Fruit fly (Drosophila melanogaster): ENCODE measurements around the gene bel.
A peak's percentile ranks its signal among the peaks of the same experiment; 100 is the strongest.

The bel gene

dm6 chr3R:8670529-8671491 is 10.2 kb upstream of the bel start, which contains the start of gene p (continued):
- TF ChIP-seq CG34376 (GFP tag; optimal IDR thresholded peaks at IDR 0.05): peak; percentile 91
- TF ChIP-seq exex (tag; optimal IDR thresholded peaks at IDR 0.05): peak; percentile 87
- 0 out of 3 replicates have a peak, but pooled peaks have one; percentile 11 for TF ChIP-seq dysf (GFP tag; IDR thresholded peaks at IDR 0.05)
- TF ChIP-seq sd (tag; optimal IDR thresholded peaks at IDR 0.05): peak; percentile 16
- peak; percentile 37 for TF ChIP-seq CG8359 (GFP tag; optimal IDR thresholded peaks at IDR 0.05; ENCODE audit: borderline replicate concordance)
- TF ChIP-seq TFAM (GFP tag; optimal IDR thresholded peaks at IDR 0.05): no peak
- TF ChIP-seq CG6854 (GFP tag; optimal IDR thresholded peaks at IDR 0.05): no peak
- TF ChIP-seq sim (GFP tag; IDR thresholded peaks at IDR 0.05): peak; percentile 48; the same call in 1 of the 2 replicates
- TF ChIP-seq Mrtf (GFP tag; IDR thresholded peaks at IDR 0.05): no peak
- TF ChIP-seq zfh1 (GFP tag; IDR thresholded peaks at IDR 0.05): no peak
- no peak for TF ChIP-seq sob (GFP tag; IDR thresholded peaks at IDR 0.05)
- peak; percentile 63 for TF ChIP-seq Fer1 (GFP tag; optimal IDR thresholded peaks at IDR 0.05)
- TF ChIP-seq CG7928 (GFP tag; optimal IDR thresholded peaks at IDR 0.05): no peak
- peak; percentile 51 for TF ChIP-seq CG9932 (GFP tag; IDR thresholded peaks at IDR 0.05)
- TF ChIP-seq ara (GFP tag; IDR thresholded peaks at IDR 0.05): no peak
- no peak for TF ChIP-seq CG42726 (GFP tag; IDR thresholded peaks at IDR 0.05; ENCODE audit: partially characterized antibody)
- TF ChIP-seq trh (GFP tag; optimal IDR thresholded peaks at IDR 0.05): no peak
- TF ChIP-seq Xrp1 (GFP tag; IDR thresholded peaks at IDR 0.05): peak; percentile 66
- TF ChIP-seq CG10274 (GFP tag; optimal IDR thresholded peaks at IDR 0.05): peak; percentile 99
- peak; percentile 36 for TF ChIP-seq chn (GFP tag; optimal IDR thresholded peaks at IDR 0.05)
- TF ChIP-seq CG11085 (GFP tag; IDR thresholded peaks at IDR 0.05): no peak
- TF ChIP-seq CG14050 (GFP tag; IDR thresholded peaks at IDR 0.05): no peak
- no peak for TF ChIP-seq peb (GFP tag; IDR thresholded peaks at IDR 0.05)
- TF ChIP-seq stwl (tag; optimal IDR thresholded peaks at IDR 0.05): peak; percentile 50
- TF ChIP-seq CG12104 (GFP tag; optimal IDR thresholded peaks at IDR 0.05): no peak
- no peak for TF ChIP-seq Nf-YA (GFP tag; IDR thresholded peaks at IDR 0.05)
- no peak for TF ChIP-seq CG7963 (GFP tag; IDR thresholded peaks at IDR 0.05; ENCODE audit: partially characterized antibody)
- no peak for TF ChIP-seq crp (GFP tag; optimal IDR thresholded peaks at IDR 0.05)
- TF ChIP-seq Dbx (GFP tag; IDR thresholded peaks at IDR 0.05): 0 out of 3 replicates have a peak, but pooled peaks have one; percentile 25
- TF ChIP-seq nom (GFP tag; optimal IDR thresholded peaks at IDR 0.05): no peak
- peak; percentile 4 for TF ChIP-seq Fer2 (tag; optimal IDR thresholded peaks at IDR 0.05)
- TF ChIP-seq pan (optimal IDR thresholded peaks at IDR 0.05): no peak
- peak in 1 of 2 experiments; percentile 45 for TF ChIP-seq pan (GFP tag; optimal IDR thresholded peaks at IDR 0.05 in 1 of 2, IDR thresholded peaks at IDR 0.05 in 1 of 2)
- no peak for TF ChIP-seq btn (GFP tag; optimal IDR thresholded peaks at IDR 0.05)
- TF ChIP-seq klu (GFP tag; IDR thresholded peaks at IDR 0.05): no peak
- peak; percentile 32 for TF ChIP-seq bcd (GFP tag; optimal IDR thresholded peaks at IDR 0.05)
- TF ChIP-seq CG10267 (tag; optimal IDR thresholded peaks at IDR 0.05): peak; percentile 77
- TF ChIP-seq CG30403 (GFP tag; optimal IDR thresholded peaks at IDR 0.05): peak; percentile 43
- TF ChIP-seq CG11504 (tag; optimal IDR thresholded peaks at IDR 0.05): peak; percentile 49
- no peak for TF ChIP-seq Atf3 (GFP tag; optimal IDR thresholded peaks at IDR 0.05)
- TF ChIP-seq sc (optimal IDR thresholded peaks at IDR 0.05): no peak
- TF ChIP-seq sc (GFP tag; optimal IDR thresholded peaks at IDR 0.05): no peak
- TF ChIP-seq dati (GFP tag; IDR thresholded peaks at IDR 0.05): no peak
- no peak for TF ChIP-seq ac (GFP tag; optimal IDR thresholded peaks at IDR 0.05)
- no peak for TF ChIP-seq Vsx1 (GFP tag; optimal IDR thresholded peaks at IDR 0.05)
- peak; percentile 26; the same call in 1 of the 2 replicates for TF ChIP-seq CG31441 (GFP tag; IDR thresholded peaks at IDR 0.05)
- TF ChIP-seq ato (GFP tag; IDR thresholded peaks at IDR 0.05; ENCODE audit: partially characterized antibody): no peak
- TF ChIP-seq MBD-R2 (GFP tag; IDR thresholded peaks at IDR 0.05): peak; percentile 30; the same call in 1 of the 2 replicates
- peak; percentile 47 for TF ChIP-seq schlank (tag; optimal IDR thresholded peaks at IDR 0.05)
